Worm (Caenorhabditis elegans): Measurements from ENCODE around the gene F36D4.5.
"Not testable (repeated sequence)": the region's sequence is repeated elsewhere in the genome, so short reads cannot be mapped to it uniquely, and the experiment has no call there.

The F36D4.5 gene

DNA sequence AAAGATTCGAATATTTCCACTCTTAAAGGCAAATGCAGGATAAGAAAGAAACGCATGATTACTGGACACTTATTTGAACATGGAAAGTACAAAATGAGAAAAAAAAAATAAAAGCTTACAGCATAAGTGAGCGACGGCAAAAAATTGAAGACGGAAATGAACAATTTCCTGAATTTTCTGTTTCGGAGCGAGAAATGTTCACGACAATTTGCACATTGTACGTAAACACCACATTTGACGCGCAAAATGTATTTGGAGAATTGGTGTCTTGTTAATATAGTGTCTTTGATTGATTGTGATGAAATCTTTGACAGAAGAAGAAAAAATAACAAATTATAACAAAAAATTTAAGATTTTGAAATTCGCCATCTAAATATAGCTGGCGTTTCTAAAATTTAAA lies at the start of gene F36D4.5:
TSS of gene F36D4.5 (minus strand) at position 225 of the 400 bp plus-strand sequence.
- no peak for TF ChIP-seq unc-62 (GFP tag; optimal IDR thresholded peaks at IDR 0.05)

DNA sequence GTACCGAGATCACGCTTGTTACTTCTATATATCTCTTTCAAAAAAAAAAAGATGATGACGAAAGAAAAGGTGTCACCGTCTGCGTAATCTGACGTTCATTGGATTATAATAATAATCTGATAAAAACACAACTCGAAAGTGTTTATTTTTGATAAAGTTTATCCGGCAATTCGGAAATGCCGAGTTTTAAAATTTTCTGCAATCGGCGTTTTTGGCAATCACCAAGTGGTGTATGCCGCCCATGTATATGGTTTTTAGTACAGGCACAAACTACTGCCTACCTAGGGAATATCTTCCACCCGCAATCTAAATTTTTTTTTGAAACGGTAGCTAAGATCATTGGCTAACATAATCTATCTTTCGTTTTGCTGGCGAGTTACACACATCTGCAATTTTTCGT lies 48.3 kb upstream of the F36D4.5 start:
- no peak for TF ChIP-seq unc-62 (GFP tag; optimal IDR thresholded peaks at IDR 0.05)

- no peak for TF ChIP-seq unc-62 (GFP tag; optimal IDR thresholded peaks at IDR 0.05)
Measured at ce11 chrV:9471675-9472074, 46.1 kb upstream of the F36D4.5 start, which contains the start of gene flp-6. TSS of gene flp-6 (plus strand) at chrV:9471975.

- TF ChIP-seq unc-62 (GFP tag; optimal IDR thresholded peaks at IDR 0.05), result no peak
Measured at ce11 chrV:9465529-9465928, 39.9 kb upstream of the F36D4.5 start.

ce11 chrV:9462605-9463004 lies 37.0 kb upstream of the F36D4.5 start, which contains the start of gene F07D3.3:
TSS of gene F07D3.3 (minus strand) at chrV:9462705.
- TF ChIP-seq unc-62 (GFP tag; optimal IDR thresholded peaks at IDR 0.05), result no peak

DNA sequence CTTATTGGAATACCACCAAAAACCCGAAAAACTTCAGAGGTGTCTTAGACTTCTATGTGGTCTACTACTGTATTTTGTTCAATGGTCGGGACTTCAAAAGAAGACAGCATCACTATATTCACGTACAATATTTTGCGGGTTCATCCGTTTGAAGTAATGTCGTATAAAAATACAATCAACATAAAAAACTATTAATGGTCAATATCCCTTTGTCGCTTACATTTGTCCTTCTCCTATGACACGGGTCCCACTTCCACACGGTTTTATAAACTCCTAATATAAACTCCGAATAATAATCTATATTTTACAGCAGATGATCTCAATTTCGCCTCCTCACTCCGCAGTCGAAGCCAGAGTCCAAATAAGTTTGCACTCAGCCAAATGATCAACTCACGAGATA lies 31.9 kb upstream of the F36D4.5 start:
- no peak for TF ChIP-seq unc-62 (GFP tag; optimal IDR thresholded peaks at IDR 0.05)

DNA sequence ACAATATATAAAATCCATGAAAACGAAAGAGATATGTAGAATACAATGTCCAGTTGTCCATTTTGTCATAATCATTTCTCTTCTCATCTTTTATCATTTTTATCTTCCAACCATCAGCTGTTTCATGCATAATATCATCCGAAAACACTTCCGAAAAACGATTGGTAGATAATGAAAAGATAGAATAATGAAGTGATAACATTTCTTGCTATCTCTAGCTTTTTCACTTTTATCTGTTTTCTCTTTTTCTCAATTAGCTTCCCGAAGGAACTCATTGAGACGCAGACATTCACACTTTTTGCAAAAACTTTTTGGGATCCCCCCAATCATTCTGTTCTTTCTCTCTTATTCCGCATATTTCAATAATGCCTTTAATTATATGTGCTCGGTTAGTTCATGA lies 28.3 kb upstream of the F36D4.5 start:
- TF ChIP-seq unc-62 (GFP tag; optimal IDR thresholded peaks at IDR 0.05), result no peak

DNA sequence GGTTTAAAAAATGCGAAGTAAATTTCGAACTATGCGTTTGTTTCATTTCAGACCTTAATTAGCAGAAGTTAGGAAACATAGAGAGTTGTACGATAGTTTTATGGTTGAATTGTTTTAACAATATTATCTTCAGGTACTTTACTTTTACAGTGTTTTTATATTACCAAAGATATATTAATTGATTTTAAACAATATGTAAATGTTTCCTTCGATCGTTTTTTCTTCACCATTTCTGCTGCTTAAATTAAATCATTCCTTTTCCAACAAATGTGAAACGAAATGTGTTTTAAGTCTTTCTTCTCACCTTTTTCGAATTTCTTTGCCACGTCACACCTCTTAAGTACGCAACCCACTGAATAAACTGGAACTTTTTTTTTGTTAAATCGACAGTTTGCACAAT lies 27.7 kb upstream of the F36D4.5 start:
- TF ChIP-seq unc-62 (GFP tag; optimal IDR thresholded peaks at IDR 0.05), result no peak

- TF ChIP-seq unc-62 (GFP tag; optimal IDR thresholded peaks at IDR 0.05), result no peak
Measured at ce11 chrV:9451485-9451884, 25.9 kb upstream of the F36D4.5 start.

- no peak for TF ChIP-seq unc-62 (GFP tag; optimal IDR thresholded peaks at IDR 0.05)
Measured at ce11 chrV:9444618-9445017, 19.0 kb upstream of the F36D4.5 start.

DNA sequence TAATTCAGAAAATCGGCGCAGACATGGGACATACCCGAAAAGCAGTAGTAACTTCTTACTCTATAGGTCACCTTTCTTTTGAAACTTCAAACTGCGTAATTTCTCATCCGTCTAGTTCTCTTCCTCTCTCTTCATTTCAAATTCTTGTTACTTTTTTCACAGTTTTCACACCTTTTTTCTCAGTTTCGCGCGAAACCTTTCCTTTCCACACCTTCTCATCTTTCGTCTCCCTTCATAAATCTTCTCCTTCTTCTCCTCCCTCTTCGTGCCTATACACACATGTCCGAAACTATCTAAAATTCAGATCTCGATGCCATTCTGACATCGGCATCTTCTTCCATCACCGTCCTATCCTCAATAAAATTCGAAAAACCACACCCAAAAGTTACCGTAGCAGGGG lies 18.1 kb upstream of the F36D4.5 start, which contains the start of gene wdr-62:
TSS of gene wdr-62 (plus strand) at position 301 of the 400 bp plus-strand sequence.
- no peak for TF ChIP-seq unc-62 (GFP tag; optimal IDR thresholded peaks at IDR 0.05)

ce11 chrV:9443109-9443508 lies 17.5 kb upstream of the F36D4.5 start:
- TF ChIP-seq unc-62 (GFP tag; optimal IDR thresholded peaks at IDR 0.05), result no peak

DNA sequence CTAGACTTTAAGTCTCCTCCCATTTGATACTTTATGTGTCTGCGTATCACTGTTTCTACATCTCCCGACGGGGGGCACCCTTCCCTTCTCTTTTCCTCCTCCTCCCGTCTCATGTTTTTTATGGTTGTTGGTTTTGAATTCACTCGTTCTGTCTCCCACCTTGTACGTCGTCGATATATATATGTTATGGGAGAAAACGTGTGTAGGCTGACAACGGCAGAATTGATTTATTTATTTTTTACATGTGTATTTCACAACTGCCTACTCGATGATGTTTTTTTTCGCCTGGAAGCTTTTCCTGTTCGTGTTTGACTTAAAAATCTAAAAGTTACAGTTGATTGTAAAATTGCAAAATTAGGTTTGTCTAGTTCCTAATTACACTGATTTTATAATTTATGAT lies 16.9 kb upstream of the F36D4.5 start:
- TF ChIP-seq unc-62 (GFP tag; optimal IDR thresholded peaks at IDR 0.05), result no peak

DNA sequence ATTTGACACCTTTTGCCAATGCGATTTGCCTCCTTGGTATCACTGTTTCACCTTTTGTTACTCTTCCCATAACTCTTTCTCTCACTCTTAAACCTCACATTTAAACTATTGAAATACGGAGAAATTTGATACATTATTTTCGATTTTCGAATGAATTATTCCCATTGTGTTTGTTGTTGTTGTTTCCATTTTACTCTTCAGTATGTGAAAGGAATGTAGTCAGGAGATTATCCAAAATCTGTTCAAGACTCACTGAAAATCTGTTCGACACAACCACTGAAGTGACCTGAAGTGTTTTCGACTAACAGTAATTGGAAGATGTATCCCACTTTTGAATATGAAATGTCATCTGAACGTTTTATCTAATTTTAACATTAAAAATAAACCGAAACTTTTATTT lies 15.4 kb upstream of the F36D4.5 start:
- TF ChIP-seq unc-62 (GFP tag; optimal IDR thresholded peaks at IDR 0.05), result no peak

DNA sequence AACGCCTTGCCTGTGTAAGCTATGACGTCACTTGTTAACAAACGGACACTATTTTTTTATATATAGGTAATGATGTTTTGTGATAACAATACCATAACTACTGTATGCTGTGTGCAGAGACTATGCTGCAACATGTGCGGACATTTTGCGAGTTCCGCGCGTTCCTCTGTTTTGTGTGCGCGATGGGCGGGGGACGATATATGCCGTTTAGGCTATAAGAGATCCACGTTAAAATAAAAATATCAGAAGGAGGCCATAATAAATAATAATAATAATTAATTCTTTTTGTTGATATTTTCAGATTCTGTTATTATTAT lies 14.3 kb upstream of the F36D4.5 start:
- no peak for TF ChIP-seq unc-62 (GFP tag; optimal IDR thresholded peaks at IDR 0.05)

DNA sequence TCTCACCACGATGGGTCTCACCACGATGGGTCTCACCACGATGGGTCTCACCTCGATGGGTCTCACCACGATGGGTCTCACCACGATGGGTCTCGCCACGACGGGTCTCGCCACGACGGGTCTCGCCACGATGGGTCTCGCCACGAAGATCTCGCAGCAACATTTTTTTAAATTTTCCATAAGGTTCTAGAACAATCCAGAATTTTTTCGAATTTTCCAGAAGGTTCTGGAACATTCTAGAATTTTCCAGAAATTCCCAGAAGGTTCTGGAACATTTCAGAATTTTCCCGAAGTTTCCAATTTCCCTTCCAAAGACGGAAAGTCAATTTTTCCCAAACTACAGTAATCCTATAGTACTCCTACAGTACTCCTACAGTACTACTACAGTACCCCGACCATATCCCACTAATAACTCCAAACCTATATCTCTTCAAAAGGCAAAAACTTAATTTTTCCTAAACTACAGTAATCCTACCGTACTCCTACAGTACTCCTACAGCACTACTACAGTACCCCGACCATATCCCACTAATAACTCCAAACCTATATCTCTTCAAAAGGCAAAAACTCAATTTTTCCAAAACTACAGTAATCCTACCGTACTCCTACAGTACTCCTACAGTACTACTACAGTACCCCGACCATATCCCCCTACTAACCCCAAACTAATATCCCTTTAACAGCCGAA lies 13.8 kb upstream of the F36D4.5 start, which contains the start of gene Y54B9A.1:
TSS of gene Y54B9A.1 (minus strand) at position 235 of the 688 bp plus-strand sequence.
- TF ChIP-seq unc-62 (GFP tag; optimal IDR thresholded peaks at IDR 0.05), result not testable (repeated sequence)

DNA sequence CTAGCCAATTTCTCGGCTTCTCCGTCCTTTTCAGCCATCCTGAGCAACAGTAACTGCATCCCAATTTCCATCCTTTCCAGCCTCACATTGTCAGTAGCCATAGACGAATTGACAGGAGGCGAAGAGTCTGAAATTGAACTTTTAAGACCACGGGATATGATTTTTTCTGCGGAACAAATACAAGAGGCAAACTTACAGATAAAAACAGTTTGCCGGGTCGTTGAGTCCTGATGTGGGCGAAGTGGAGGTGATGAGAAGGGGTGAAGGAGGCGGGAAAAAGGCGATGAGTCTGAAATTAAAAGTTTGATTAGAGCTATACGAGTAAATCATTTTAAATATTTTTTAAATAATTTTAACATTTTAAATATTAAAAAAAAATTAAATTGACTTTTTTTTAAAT lies 1.5 kb upstream of the F36D4.5 start, which contains the start of gene F36D4.6:
TSS of gene F36D4.6 (minus strand) at position 101 of the 400 bp plus-strand sequence.
- no peak for TF ChIP-seq unc-62 (GFP tag; optimal IDR thresholded peaks at IDR 0.05)

- TF ChIP-seq unc-62 (GFP tag; optimal IDR thresholded peaks at IDR 0.05), result no peak
Measured at ce11 chrV:9424514-9424913, 1.1 kb downstream of the F36D4.5 start.
